Worm (Caenorhabditis elegans): Measurements from ENCODE around the gene kvs-2.

Gene kvs-2

ce11 chrV:10635722-10636121, at the start of gene kvs-2:
Gene kvs-2, plus strand, starts transcription at chrV:10636022.
- TF ChIP-seq tbx-37 (GFP tag; conservative IDR thresholded peaks at IDR 0.05) (no peak), scrt-1 (GFP tag; IDR thresholded peaks at IDR 0.05) (no peak), tra-4 (tag; optimal IDR thresholded peaks at IDR 0.05) (no peak), F13C5.2 (tag; optimal IDR thresholded peaks at IDR 0.05) (no peak), aly-1 (tag; optimal IDR thresholded peaks at IDR 0.05) (no peak), tbx-11 (GFP tag; IDR thresholded peaks at IDR 0.05) (no peak), hnd-1 (tag; optimal IDR thresholded peaks at IDR 0.05) (no peak), ama-1 (optimal IDR thresholded peaks at IDR 0.05) (no peak), ets-7 (tag; optimal IDR thresholded peaks at IDR 0.05) (no peak), hmbx-1 (tag; optimal IDR thresholded peaks at IDR 0.05) (no peak), hmg-4 (GFP tag; optimal IDR thresholded peaks at IDR 0.05) (no peak), pes-1 (GFP tag; IDR thresholded peaks at IDR 0.05) (no peak), sea-1 (GFP tag; conservative IDR thresholded peaks at IDR 0.05) (no peak), ceh-13 (GFP tag; optimal IDR thresholded peaks at IDR 0.05) (no peak), ceh-36 (tag; optimal IDR thresholded peaks at IDR 0.05) (no peak)

ce11 chrV:10588694-10589093, 47.1 kb upstream of the kvs-2 start, which contains the start of gene srg-32:
Gene srg-32, minus strand, starts transcription at chrV:10588794.
- TF ChIP-seq aly-1 (tag; optimal IDR thresholded peaks at IDR 0.05), result no peak

- no peak for TF ChIP-seq aly-1 (tag; optimal IDR thresholded peaks at IDR 0.05)
- no peak for TF ChIP-seq ama-1 (optimal IDR thresholded peaks at IDR 0.05)
- no peak for TF ChIP-seq scrt-1 (GFP tag; IDR thresholded peaks at IDR 0.05)
- no peak for TF ChIP-seq ets-7 (tag; optimal IDR thresholded peaks at IDR 0.05)
- TF ChIP-seq tbx-37 (GFP tag; conservative IDR thresholded peaks at IDR 0.05), result no peak
- TF ChIP-seq tra-4 (tag; optimal IDR thresholded peaks at IDR 0.05), result no peak
- no peak for TF ChIP-seq hmg-4 (GFP tag; optimal IDR thresholded peaks at IDR 0.05)
- no peak for TF ChIP-seq F13C5.2 (tag; optimal IDR thresholded peaks at IDR 0.05)
- TF ChIP-seq ceh-13 (GFP tag; optimal IDR thresholded peaks at IDR 0.05), result no peak
- TF ChIP-seq ceh-36 (tag; optimal IDR thresholded peaks at IDR 0.05), result no peak
- no peak for TF ChIP-seq tbx-11 (GFP tag; IDR thresholded peaks at IDR 0.05)
- no peak for TF ChIP-seq hnd-1 (tag; optimal IDR thresholded peaks at IDR 0.05)
- TF ChIP-seq sea-1 (GFP tag; conservative IDR thresholded peaks at IDR 0.05), result no peak
- TF ChIP-seq flt-1 (GFP tag; IDR thresholded peaks at IDR 0.05), result no peak
- no peak for TF ChIP-seq B0310.2 (tag; optimal IDR thresholded peaks at IDR 0.05)
These were observed 45.9 kb upstream of the kvs-2 start, which contains the start of gene ttr-23 for ce11 chrV:10589774-10590528. Gene ttr-23, minus strand, starts transcription at chrV:10589860.

ce11 chrV:10592479-10592878, 43.3 kb upstream of the kvs-2 start, which contains the start of gene T21C9.9:
Gene T21C9.9, minus strand, starts transcription at chrV:10592579.
- TF ChIP-seq aly-1 (tag; optimal IDR thresholded peaks at IDR 0.05), result no peak
- TF ChIP-seq hmbx-1 (tag; optimal IDR thresholded peaks at IDR 0.05), result no peak
- TF ChIP-seq ceh-13 (GFP tag; optimal IDR thresholded peaks at IDR 0.05), result no peak
- no peak for TF ChIP-seq B0310.2 (tag; optimal IDR thresholded peaks at IDR 0.05)
- TF ChIP-seq flt-1 (GFP tag; IDR thresholded peaks at IDR 0.05), result no peak
- no peak for TF ChIP-seq tbx-11 (GFP tag; IDR thresholded peaks at IDR 0.05)
- no peak for TF ChIP-seq ceh-36 (tag; optimal IDR thresholded peaks at IDR 0.05)
- TF ChIP-seq hmg-4 (GFP tag; optimal IDR thresholded peaks at IDR 0.05), result no peak
- TF ChIP-seq ets-7 (tag; optimal IDR thresholded peaks at IDR 0.05), result no peak
- no peak for TF ChIP-seq tra-4 (tag; optimal IDR thresholded peaks at IDR 0.05)
- TF ChIP-seq scrt-1 (GFP tag; IDR thresholded peaks at IDR 0.05), result no peak
- no peak for TF ChIP-seq tbx-37 (GFP tag; conservative IDR thresholded peaks at IDR 0.05)
- TF ChIP-seq pes-1 (GFP tag; IDR thresholded peaks at IDR 0.05), result no peak

ce11 chrV:10594810-10595209, 41.0 kb upstream of the kvs-2 start, which contains the start of gene T21C9.11:
Gene T21C9.11, minus strand, starts transcription at chrV:10594910.
- TF ChIP-seq ama-1 (optimal IDR thresholded peaks at IDR 0.05) (no peak), F13C5.2 (tag; optimal IDR thresholded peaks at IDR 0.05) (no peak), hnd-1 (tag; optimal IDR thresholded peaks at IDR 0.05) (no peak), flt-1 (GFP tag; IDR thresholded peaks at IDR 0.05) (no peak), sea-1 (GFP tag; conservative IDR thresholded peaks at IDR 0.05) (no peak), hmg-4 (GFP tag; optimal IDR thresholded peaks at IDR 0.05) (no peak), scrt-1 (GFP tag; IDR thresholded peaks at IDR 0.05) (no peak), ceh-13 (GFP tag; optimal IDR thresholded peaks at IDR 0.05) (no peak), tbx-11 (GFP tag; IDR thresholded peaks at IDR 0.05) (no peak), ets-7 (tag; optimal IDR thresholded peaks at IDR 0.05) (no peak), B0310.2 (tag; optimal IDR thresholded peaks at IDR 0.05) (no peak), hmbx-1 (tag; optimal IDR thresholded peaks at IDR 0.05) (no peak), tbx-37 (GFP tag; conservative IDR thresholded peaks at IDR 0.05) (no peak)

ce11 chrV:10597234-10597633, 38.6 kb upstream of the kvs-2 start, which contains the start of gene T21C9.13:
Gene T21C9.13, plus strand, starts transcription at chrV:10597266.
- TF ChIP-seq sea-1 (GFP tag; conservative IDR thresholded peaks at IDR 0.05) (no peak), F13C5.2 (tag; optimal IDR thresholded peaks at IDR 0.05) (no peak), aly-1 (tag; optimal IDR thresholded peaks at IDR 0.05) (no peak)

- TF ChIP-seq hmbx-1 (tag; optimal IDR thresholded peaks at IDR 0.05) (no peak), flt-1 (GFP tag; IDR thresholded peaks at IDR 0.05) (no peak)
These were observed 37.1 kb upstream of the kvs-2 start, which contains the start of gene scpl-4 for ce11 chrV:10598670-10599154. Gene scpl-4, plus strand, starts transcription at chrV:10599104.

All from whole organism, early embryonic.